Worm (Caenorhabditis elegans): Measurements from ENCODE around the gene psmd-9.

psmd-9 gene

DNA sequence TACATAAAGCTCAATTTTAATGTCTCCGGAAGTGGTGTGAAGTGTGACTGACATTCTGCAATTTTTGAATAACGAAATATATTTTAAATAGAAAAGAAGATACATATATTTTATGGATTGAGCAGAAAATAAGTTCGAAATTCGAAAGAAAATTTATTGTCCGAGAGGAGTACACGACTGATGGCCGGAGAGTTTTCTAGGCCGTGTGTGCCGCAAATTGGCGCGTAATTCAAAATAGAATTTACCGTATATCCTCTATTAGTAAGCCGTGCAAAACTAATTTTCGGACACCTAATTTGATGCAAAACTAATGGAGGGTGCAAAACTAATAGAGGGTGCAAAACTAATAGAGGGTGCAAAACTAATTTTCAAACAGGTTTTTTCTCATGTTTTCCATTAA, 11.4 kb downstream of the psmd-9 start, which contains the start of gene cyn-10 (continued):
- TF ChIP-seq nhr-179 (tag; optimal IDR thresholded peaks at IDR 0.05) (no peak), F57C9.4 (tag; optimal IDR thresholded peaks at IDR 0.05) (no peak), attf-3 (GFP tag; conservative IDR thresholded peaks at IDR 0.05) (peak; percentile 51; the same call in 1 of the 2 replicates), rec-8 (tag; optimal IDR thresholded peaks at IDR 0.05) (peak; percentile 28 to 61), attf-5 (GFP tag; optimal IDR thresholded peaks at IDR 0.05) (no peak), ceh-91 (GFP tag; IDR thresholded peaks at IDR 0.05) (peak; percentile 51), sptf-2 (GFP tag; optimal IDR thresholded peaks at IDR 0.05) (no peak), K12H6.12 (tag; optimal IDR thresholded peaks at IDR 0.05) (peak; percentile 31), zim-3 (tag; optimal IDR thresholded peaks at IDR 0.05) (no peak), let-607 (tag; optimal IDR thresholded peaks at IDR 0.05) (peak in 1 of 2 experiments; percentile 57), lag-1 (GFP tag; IDR thresholded peaks at IDR 0.05) (0 out of 2 replicates have a peak, but pooled peaks have one; percentile 51), ztf-28 (GFP tag; IDR thresholded peaks at IDR 0.05) (no peak), ceh-58 (GFP tag; IDR thresholded peaks at IDR 0.05) (no peak), K11D2.4 (GFP tag; IDR thresholded peaks at IDR 0.05) (peak; percentile 60; the same call in 1 of the 2 replicates), nfya-1 (tag; optimal IDR thresholded peaks at IDR 0.05; ENCODE audit: borderline replicate concordance, insufficient read depth) (no peak), hrde-1 (tag; optimal IDR thresholded peaks at IDR 0.05; ENCODE audit: borderline replicate concordance) (no peak), F23B12.7 (tag; optimal IDR thresholded peaks at IDR 0.05; ENCODE audit: insufficient read depth) (no peak), cebp-2 (GFP tag; IDR thresholded peaks at IDR 0.05) (0 out of 2 replicates have a peak, but pooled peaks have one; percentile 21), rpc-1 (optimal IDR thresholded peaks at IDR 0.05) (no peak), rpc-1 (tag; optimal IDR thresholded peaks at IDR 0.05) (no peak), hlh-26 (GFP tag; conservative IDR thresholded peaks at IDR 0.05) (no peak), ceh-100 (GFP tag; IDR thresholded peaks at IDR 0.05) (peak; percentile 74), C06A6.2 (GFP tag; conservative IDR thresholded peaks at IDR 0.05) (no peak), nfya-2 (GFP tag; IDR thresholded peaks at IDR 0.05) (no peak), hmg-20 (GFP tag; IDR thresholded peaks at IDR 0.05) (peak; percentile 79; the same call in 1 of the 2 replicates), madf-8 (GFP tag; conservative IDR thresholded peaks at IDR 0.05) (peak; percentile 68), lin-26 (GFP tag; IDR thresholded peaks at IDR 0.05) (no peak), egrh-3 (GFP tag; IDR thresholded peaks at IDR 0.05) (no peak; the same call in 1 of the 2 replicates), dpl-1 (GFP tag; optimal IDR thresholded peaks at IDR 0.05) (peak; percentile 68), ama-1 (optimal IDR thresholded peaks at IDR 0.05) (no peak), ama-1 (GFP tag; optimal IDR thresholded peaks at IDR 0.05) (no peak), lsy-27 (tag; optimal IDR thresholded peaks at IDR 0.05; ENCODE audit: borderline replicate concordance, insufficient read depth) (no peak), ztf-22 (GFP tag; optimal IDR thresholded peaks at IDR 0.05) (no peak), gei-17 (GFP tag; optimal IDR thresholded peaks at IDR 0.05) (no peak), pha-4 (tag; optimal IDR thresholded peaks at IDR 0.05) (no peak), hsf-1 (GFP tag; IDR thresholded peaks at IDR 0.05) (peak; percentile 54), ccch-3 (GFP tag; optimal IDR thresholded peaks at IDR 0.05) (peak; percentile 69), nhr-80 (tag; optimal IDR thresholded peaks at IDR 0.05) (no peak), F39B2.1 (GFP tag; IDR thresholded peaks at IDR 0.05) (0 out of 2 replicates have a peak, but pooled peaks have one; percentile 53), ztf-18 (tag; optimal IDR thresholded peaks at IDR 0.05) (no peak), ets-4 (GFP tag; optimal IDR thresholded peaks at IDR 0.05) (no peak), C17E4.6 (GFP tag; IDR thresholded peaks at IDR 0.05) (no peak; the same call in 1 of the 2 replicates), T26A5.8 (tag; optimal IDR thresholded peaks at IDR 0.05) (no peak), tbx-9 (tag; optimal IDR thresholded peaks at IDR 0.05; ENCODE audit: borderline replicate concordance) (no peak), snpc-4 (GFP tag; optimal IDR thresholded peaks at IDR 0.05) (no peak), snpc-4 (tag; optimal IDR thresholded peaks at IDR 0.05) (peak in 1 of 4 experiments; percentile 4), sea-2 (GFP tag; IDR thresholded peaks at IDR 0.05) (no peak), Y56A3A.18 (GFP tag; IDR thresholded peaks at IDR 0.05) (no peak)

All from whole organism, young adult.